Worm (Caenorhabditis elegans) whole organism, mixed stage, embryonic: Measurements from ENCODE around the gene npp-26.

Source experiments
- M03D4.4 ChIP-seq: sonication (generic microtip); optimal IDR thresholded peaks from 2 replicates; lab custom pipeline; 2017; ENCODE audit warnings: mild to moderate bottlenecking, missing genetic modification characterization, missing compliant biosample characterization
- bed-3 ChIP-seq: fragments of 200-800 bp; sonication (Bioruptor generic); optimal IDR thresholded peaks from 3 replicates; lab custom pipeline; 2018; ENCODE audit warnings: mild to moderate bottlenecking, missing genetic modification characterization, moderate library complexity, missing compliant biosample characterization
- blmp-1 ChIP-seq: fragments of 150-350 bp; optimal IDR thresholded peaks from 2 replicates; lab custom pipeline; 2014; ENCODE audit warnings: missing biosample characterization, missing genetic modification characterization
- ceh-39 ChIP-seq: fragments of 150-350 bp; optimal IDR thresholded peaks from 2 replicates; lab custom pipeline; 2014; ENCODE audit warnings: missing biosample characterization, missing genetic modification characterization
- ceh-43 ChIP-seq: fragments of 200-800 bp; sonication (Bioruptor generic); optimal IDR thresholded peaks from 2 replicates; lab custom pipeline; 2018; ENCODE audit warnings: mild to moderate bottlenecking, missing genetic modification characterization, moderate library complexity, missing compliant biosample characterization
- ceh-83 ChIP-seq: fragments of 200-800 bp; sonication (Bioruptor generic); optimal IDR thresholded peaks from 2 replicates; lab custom pipeline; 2018; ENCODE audit warnings: mild to moderate bottlenecking, missing genetic modification characterization, missing compliant biosample characterization
- ces-1 ChIP-seq: fragments of 150-350 bp; optimal IDR thresholded peaks from 2 replicates; lab custom pipeline; 2014; ENCODE audit warnings: missing biosample characterization, missing genetic modification reagents, missing genetic modification characterization
- cnd-1 ChIP-seq: fragments of 200-800 bp; sonication (Bioruptor generic); optimal IDR thresholded peaks from 2 replicates; lab custom pipeline; 2018; ENCODE audit warnings: mild to moderate bottlenecking, missing genetic modification characterization, missing compliant biosample characterization
- drap-1 ChIP-seq: fragments of 200-800 bp; sonication (Bioruptor generic); optimal IDR thresholded peaks from 3 replicates; lab custom pipeline; 2018; ENCODE audit warnings: mild to moderate bottlenecking, missing genetic modification characterization, missing compliant biosample characterization
- elt-1 ChIP-seq: sonication (generic microtip); optimal IDR thresholded peaks from 2 replicates; lab custom pipeline; 2017; ENCODE audit warnings: missing genetic modification characterization, mild to moderate bottlenecking, missing compliant biosample characterization, antibody characterized with exemption, moderate library complexity, borderline replicate concordance; ENCODE audit not compliant: insufficient read depth
- elt-3 ChIP-seq: fragments of 150-350 bp; optimal IDR thresholded peaks from 2 replicates; lab custom pipeline; 2014; ENCODE audit warnings: missing biosample characterization, missing genetic modification characterization
- flh-1 ChIP-seq: fragments of 200-800 bp; sonication (Bioruptor generic); optimal IDR thresholded peaks from 2 replicates; lab custom pipeline; 2018; ENCODE audit warnings: mild to moderate bottlenecking, missing genetic modification characterization, moderate library complexity, missing compliant biosample characterization
- ham-2 ChIP-seq: fragments of 200-800 bp; sonication (Bioruptor generic); optimal IDR thresholded peaks from 2 replicates; lab custom pipeline; 2018; ENCODE audit warnings: mild to moderate bottlenecking, missing genetic modification characterization, missing compliant biosample characterization
- hlh-1 ChIP-seq: fragments of 150-350 bp; optimal IDR thresholded peaks from 2 replicates; lab custom pipeline; 2014; ENCODE audit warnings: missing biosample characterization, missing genetic modification reagents, missing genetic modification characterization
- lin-13 ChIP-seq: fragments of 150-350 bp; optimal IDR thresholded peaks from 2 replicates; lab custom pipeline; 2014; ENCODE audit warnings: missing biosample characterization, missing genetic modification characterization
- lin-32 ChIP-seq: fragments of 200-800 bp; sonication (Bioruptor generic); optimal IDR thresholded peaks from 2 replicates; lab custom pipeline; 2018; ENCODE audit warnings: mild to moderate bottlenecking, missing genetic modification characterization, missing compliant biosample characterization
- lsy-2 ChIP-seq: fragments of 150-350 bp; optimal IDR thresholded peaks from 2 replicates; lab custom pipeline; 2014; ENCODE audit warnings: missing biosample characterization, missing genetic modification characterization
- mab-5 ChIP-seq: fragments of 150-350 bp; optimal IDR thresholded peaks from 2 replicates; lab custom pipeline; 2014; ENCODE audit warnings: missing biosample characterization, missing genetic modification characterization
- mep-1 ChIP-seq: fragments of 150-350 bp; optimal IDR thresholded peaks from 2 replicates; lab custom pipeline; 2017; ENCODE audit warnings: missing biosample characterization, missing genetic modification reagents, missing genetic modification characterization, inconsistent platforms
- mls-2 ChIP-seq: sonication (generic microtip); optimal IDR thresholded peaks from 2 replicates; lab custom pipeline; 2016; ENCODE audit warnings: mild to moderate bottlenecking, missing genetic modification characterization, moderate library complexity, missing compliant biosample characterization
- nhr-12 ChIP-seq: fragments of 150-350 bp; optimal IDR thresholded peaks from 2 replicates; lab custom pipeline; 2014; ENCODE audit warnings: missing biosample characterization, missing genetic modification characterization
- nhr-2 ChIP-seq: fragments of 150-350 bp; optimal IDR thresholded peaks from 2 replicates; lab custom pipeline; 2014; ENCODE audit warnings: missing biosample characterization, missing genetic modification characterization
- nhr-237 ChIP-seq: fragments of 150-350 bp; optimal IDR thresholded peaks from 2 replicates; lab custom pipeline; 2014; ENCODE audit warnings: missing biosample characterization, missing genetic modification characterization
- nhr-28 ChIP-seq: fragments of 150-350 bp; optimal IDR thresholded peaks from 2 replicates; lab custom pipeline; 2014; ENCODE audit warnings: missing biosample characterization, missing genetic modification characterization
- nhr-76 ChIP-seq: sonication (generic microtip); optimal IDR thresholded peaks from 2 replicates; lab custom pipeline; 2017; ENCODE audit warnings: missing biosample characterization, missing genetic modification characterization
- pha-4 ChIP-seq: fragments of 150-350 bp; optimal IDR thresholded peaks from 2 replicates; lab custom pipeline; 2018; ENCODE audit warnings: missing biosample characterization, missing genetic modification reagents, missing genetic modification characterization
- sem-2 ChIP-seq: fragments of 200-800 bp; sonication (Bioruptor generic); optimal IDR thresholded peaks from 2 replicates; lab custom pipeline; 2018; ENCODE audit warnings: mild to moderate bottlenecking, missing genetic modification characterization, missing compliant biosample characterization
- snpc-4 ChIP-seq: fragments of 150-350 bp; optimal IDR thresholded peaks from 2 replicates; lab custom pipeline; 2014; ENCODE audit warnings: missing biosample characterization, missing genetic modification characterization
- sptf-1 ChIP-seq: sonication (generic microtip); optimal IDR thresholded peaks from 2 replicates; lab custom pipeline; 2017; ENCODE audit warnings: mild to moderate bottlenecking, missing genetic modification characterization, moderate library complexity, missing compliant biosample characterization
- tbx-8 ChIP-seq: fragments of 200-800 bp; sonication (Bioruptor generic); optimal IDR thresholded peaks from 2 replicates; lab custom pipeline; 2018; ENCODE audit warnings: mild to moderate bottlenecking, missing genetic modification characterization, moderate library complexity, missing compliant biosample characterization
- unc-120 ChIP-seq: sonication (generic microtip); optimal IDR thresholded peaks from 2 replicates; lab custom pipeline; 2017; ENCODE audit warnings: missing genetic modification characterization, missing compliant biosample characterization; ENCODE audit not compliant: poor library complexity, severe bottlenecking
- unc-39 ChIP-seq: fragments of 150-350 bp; optimal IDR thresholded peaks from 2 replicates; lab custom pipeline; 2014; ENCODE audit warnings: missing biosample characterization, missing genetic modification characterization
- unc-62 ChIP-seq: fragments of 150-350 bp; optimal IDR thresholded peaks from 2 replicates; lab custom pipeline; 2014; ENCODE audit warnings: missing biosample characterization, missing genetic modification reagents, missing genetic modification characterization
- zip-8 ChIP-seq: fragments of 150-350 bp; optimal IDR thresholded peaks from 2 replicates; lab custom pipeline; 2014; ENCODE audit warnings: missing biosample characterization, missing genetic modification characterization
- ztf-11 ChIP-seq: fragments of 150-350 bp; optimal IDR thresholded peaks from 2 replicates; lab custom pipeline; 2014; ENCODE audit warnings: missing biosample characterization, missing genetic modification characterization

Gene npp-26

ce11 chrIV:4776501-4776900 is 12.0 kb downstream of the npp-26 start:
- TF ChIP-seq elt-3 (no peak), ceh-39 (no peak), blmp-1 (tag; lab: Kevin White, UChicago) (no peak), mab-5 (tag; lab: Kevin White, UChicago) (no peak), bed-3 (GFP tag; lab: Kevin White, UChicago) (no peak), snpc-4 (tag; lab: Kevin White, UChicago) (no peak)

DNA sequence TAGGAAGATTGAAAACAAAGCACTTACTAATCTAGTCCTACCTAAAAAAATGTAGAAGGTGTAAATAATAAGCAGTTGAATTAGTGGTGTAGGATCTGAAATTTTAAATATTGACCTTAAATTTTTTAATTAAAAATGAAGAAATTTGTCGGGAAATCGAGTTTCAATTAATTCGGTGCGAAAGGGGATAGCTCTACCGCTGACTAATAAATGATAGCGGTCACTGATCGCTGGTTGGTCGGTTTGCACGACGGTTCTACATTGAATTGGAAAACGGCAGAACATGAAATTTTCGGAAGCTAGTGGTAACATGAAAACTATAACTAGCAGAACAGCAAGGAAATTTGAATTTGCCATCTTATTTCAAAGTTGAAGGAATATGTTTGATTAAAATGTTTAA is 15.6 kb downstream of the npp-26 start, which contains the start of gene set-15:
Gene set-15, minus strand, starts transcription at position 101 of the 400 bp plus-strand sequence.
- TF ChIP-seq sptf-1 (tag; lab: Kevin White, UChicago) = no peak
- TF ChIP-seq tbx-8 (GFP tag; lab: Kevin White, UChicago) = no peak
- TF ChIP-seq mls-2 (tag; lab: Kevin White, UChicago) = no peak
- TF ChIP-seq nhr-28 (tag; lab: Kevin White, UChicago) = no peak
- TF ChIP-seq nhr-237 (tag; lab: Kevin White, UChicago) = no peak
- TF ChIP-seq elt-1 (tag; lab: Kevin White, UChicago) = no peak
- no peak for TF ChIP-seq bed-3 (GFP tag; lab: Kevin White, UChicago)

ce11 chrIV:4781123-4781522 is 16.6 kb downstream of the npp-26 start:
- TF ChIP-seq nhr-2 (tag; lab: Kevin White, UChicago) (peak; percentile 75), zip-8 (no peak), flh-1 (GFP tag; lab: Kevin White, UChicago) (no peak), mab-5 (tag; lab: Kevin White, UChicago) (no peak), ceh-39 (no peak), ceh-83 (GFP tag; lab: Kevin White, UChicago) (no peak), bed-3 (GFP tag; lab: Kevin White, UChicago) (no peak), mep-1 (no peak), drap-1 (GFP tag; lab: Kevin White, UChicago) (no peak), elt-1 (tag; lab: Kevin White, UChicago) (no peak), mls-2 (tag; lab: Kevin White, UChicago) (peak; percentile 36), nhr-12 (tag; lab: Kevin White, UChicago) (no peak), nhr-237 (tag; lab: Kevin White, UChicago) (no peak), nhr-76 (no peak), cnd-1 (tag; lab: Kevin White, UChicago) (peak; percentile 42), ham-2 (no peak), unc-39 (tag; lab: Kevin White, UChicago) (no peak), lin-32 (GFP tag; lab: Kevin White, UChicago) (no peak), sem-2 (GFP tag; lab: Kevin White, UChicago) (no peak), pha-4 (tag; lab: Kevin White, UChicago) (no peak), hlh-1 (peak; percentile 73), unc-62 (GFP tag; lab: Kevin White, UChicago) (no peak), ces-1 (GFP tag; lab: Kevin White, UChicago) (no peak), unc-120 (tag; lab: Kevin White, UChicago) (peak; percentile 57), nhr-28 (tag; lab: Kevin White, UChicago) (no peak), lsy-2 (no peak), sptf-1 (tag; lab: Kevin White, UChicago) (peak; percentile 55), blmp-1 (tag; lab: Kevin White, UChicago) (no peak), lin-13 (tag; lab: Kevin White, UChicago) (no peak), tbx-8 (GFP tag; lab: Kevin White, UChicago) (no peak), elt-3 (no peak), snpc-4 (tag; lab: Kevin White, UChicago) (no peak), ztf-11 (tag; lab: Kevin White, UChicago) (peak; percentile 19), M03D4.4 (tag; lab: Kevin White, UChicago) (no peak), ceh-43 (GFP tag; lab: Kevin White, UChicago) (no peak)

DNA sequence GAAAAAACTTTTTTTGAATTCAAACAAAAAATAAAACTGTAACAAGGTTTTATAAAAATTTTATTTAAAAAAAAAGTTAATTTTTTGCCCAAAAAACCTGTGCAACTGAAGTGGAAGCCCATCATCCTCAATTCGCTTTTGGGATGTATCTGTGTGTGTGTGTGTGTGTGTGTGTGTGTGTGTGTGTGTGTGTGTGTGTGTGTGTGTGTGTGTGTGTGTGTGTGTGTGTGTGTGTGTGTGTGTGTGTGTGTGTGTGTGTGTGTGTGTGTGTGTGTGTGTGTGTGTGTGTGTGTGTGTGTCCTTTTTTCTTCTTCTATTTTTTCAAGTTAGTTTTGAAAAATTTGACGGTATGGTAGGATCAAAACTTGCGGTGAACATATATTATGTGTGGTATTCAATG is 20.2 kb downstream of the npp-26 start:
- peak; percentile 22 for TF ChIP-seq M03D4.4 (tag; lab: Kevin White, UChicago)
- TF ChIP-seq cnd-1 (tag; lab: Kevin White, UChicago) = peak; percentile 60
- peak; percentile 35 for TF ChIP-seq sptf-1 (tag; lab: Kevin White, UChicago)
